Worm (Caenorhabditis elegans): ENCODE measurements around the gene K07E1.1.

DNA sequence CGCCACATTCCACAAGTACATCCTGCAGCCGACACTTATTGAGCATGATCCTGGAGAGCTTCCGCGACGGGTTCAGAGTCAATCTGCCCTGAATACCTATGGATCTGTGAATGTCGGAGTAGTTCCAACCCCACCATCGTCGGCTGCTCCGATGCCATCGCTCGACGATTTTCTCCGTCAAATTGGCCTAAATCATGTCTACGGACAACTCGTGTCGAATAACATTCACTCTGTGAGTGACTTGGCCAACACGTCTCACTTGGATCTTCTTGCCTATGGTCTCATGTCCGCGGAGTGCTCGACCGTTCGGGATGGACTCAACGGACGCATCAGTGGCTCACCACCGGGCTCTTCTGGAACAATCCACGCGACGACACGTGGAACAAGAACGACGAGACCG is 39.2 kb downstream of the K07E1.1 start:
- TF ChIP-seq unc-30 (tag; optimal IDR thresholded peaks at IDR 0.05), result no peak
- no peak for TF ChIP-seq nhr-71 (tag; optimal IDR thresholded peaks at IDR 0.05)
- no peak for TF ChIP-seq Y116A8C.19 (tag; optimal IDR thresholded peaks at IDR 0.05; ENCODE audit: borderline replicate concordance)
